Fruit fly (Drosophila melanogaster) whole organism, embryonic: ENCODE results near the gene fend.

ENCODE experiments used
- ATbp ChIP-seq: fragments of 200-800 bp; sonication (Bioruptor generic); optimal IDR thresholded peaks from 2 replicates; lab custom pipeline; 2017; ENCODE audit warnings: missing biosample characterization, mild to moderate bottlenecking, missing genetic modification characterization, missing genetic modification reagents
- Awh ChIP-seq: fragments of 200-800 bp; sonication (Bioruptor generic); IDR thresholded peaks from 2 replicates; pipeline ENCODE4, ENCODE4 v1.3.6; 2022; ENCODE audit warnings: missing biosample characterization, missing genetic modification characterization
- CG12391 ChIP-seq: fragments of 200-800 bp; sonication (Bioruptor generic); optimal IDR thresholded peaks from 3 replicates; lab custom pipeline; 2018; ENCODE audit warnings: missing biosample characterization, mild to moderate bottlenecking, missing genetic modification characterization, moderate library complexity
- CG12659 ChIP-seq: fragments of 200-800 bp; sonication (Bioruptor generic); optimal IDR thresholded peaks from 3 replicates; lab custom pipeline; 2017; ENCODE audit warnings: mild to moderate bottlenecking, missing biosample characterization, missing genetic modification reagents, missing genetic modification characterization
- CG12769 ChIP-seq: fragments of 200-800 bp; sonication (Bioruptor generic); optimal IDR thresholded peaks from 2 replicates; lab custom pipeline; 2019; ENCODE audit warnings: missing biosample characterization, mild to moderate bottlenecking, missing genetic modification characterization, moderate library complexity
- CG14014 ChIP-seq: fragments of 200-800 bp; sonication (Bioruptor generic); IDR thresholded peaks from 2 replicates; pipeline ENCODE4 v1.3.6; 2022; ENCODE audit warnings: missing biosample characterization, missing genetic modification characterization
- CG14441 ChIP-seq: fragments of 200-800 bp; sonication (Bioruptor generic); IDR thresholded peaks from 2 replicates; pipeline ENCODE4 v1.3.6; 2022; ENCODE audit warnings: missing biosample characterization, missing genetic modification characterization
- CG14667 ChIP-seq: fragments of 200-800 bp; sonication (Bioruptor generic); IDR thresholded peaks from 2 replicates; pipeline ENCODE4 v1.3.6; 2022; ENCODE audit warnings: missing biosample characterization, missing genetic modification characterization
- CG14965 ChIP-seq: fragments of 200-800 bp; sonication (Bioruptor generic); optimal IDR thresholded peaks from 2 replicates; lab custom pipeline; 2016; ENCODE audit warnings: missing biosample characterization, missing genetic modification characterization, borderline replicate concordance
- CG15269 ChIP-seq: fragments of 200-800 bp; sonication (Bioruptor generic); optimal IDR thresholded peaks from 2 replicates; lab custom pipeline; 2018; ENCODE audit warnings: missing biosample characterization, mild to moderate bottlenecking, missing genetic modification characterization, moderate library complexity
- CG1529 ChIP-seq: fragments of 200-800 bp; sonication (Bioruptor generic); optimal IDR thresholded peaks from 3 replicates; lab custom pipeline; 2018; ENCODE audit warnings: missing biosample characterization, missing genetic modification characterization
- CG16863 ChIP-seq: fragments of 200-800 bp; sonication (Bioruptor generic); optimal IDR thresholded peaks from 3 replicates; lab custom pipeline; 2016; ENCODE audit warnings: missing biosample characterization, missing genetic modification characterization
- CG17186 ChIP-seq: fragments of 200-800 bp; sonication (Bioruptor generic); optimal IDR thresholded peaks from 3 replicates; lab custom pipeline; 2017; ENCODE audit warnings: missing biosample characterization, missing genetic modification reagents, missing genetic modification characterization
- CG17912 ChIP-seq: fragments of 200-800 bp; sonication (Bioruptor generic); optimal IDR thresholded peaks from 2 replicates; lab custom pipeline; 2018; ENCODE audit warnings: missing biosample characterization, mild to moderate bottlenecking, missing genetic modification characterization
- CG18262 ChIP-seq: fragments of 200-800 bp; optimal IDR thresholded peaks from 3 replicates; lab custom pipeline; 2019; ENCODE audit warnings: missing biosample characterization, mild to moderate bottlenecking, missing genetic modification characterization, moderate library complexity
- CG2129 ChIP-seq: fragments of 200-800 bp; sonication (Bioruptor generic); IDR thresholded peaks from 2 replicates; pipeline ENCODE4 v1.3.6; 2022; ENCODE audit warnings: missing biosample characterization, missing genetic modification characterization; ENCODE audit not compliant: partially characterized antibody
- CG3847 ChIP-seq: fragments of 200-800 bp; sonication (Bioruptor generic); IDR thresholded peaks from 2 replicates; pipeline ENCODE4 v1.3.6; 2022; ENCODE audit warnings: missing biosample characterization, missing genetic modification characterization
- CG4282 ChIP-seq: fragments of 200-800 bp; sonication (Bioruptor generic); optimal IDR thresholded peaks from 2 replicates; lab custom pipeline; 2016; ENCODE audit warnings: missing biosample characterization, missing genetic modification characterization
- CG6689 ChIP-seq: fragments of 200-800 bp; sonication (Bioruptor generic); IDR thresholded peaks from 2 replicates; pipeline ENCODE4 v1.3.6; 2022; ENCODE audit warnings: missing biosample characterization, missing genetic modification characterization
- CG9797 ChIP-seq: fragments of 200-800 bp; sonication (Bioruptor generic); optimal IDR thresholded peaks from 3 replicates; lab custom pipeline; 2018; ENCODE audit warnings: missing biosample characterization, mild to moderate bottlenecking, missing genetic modification characterization
- CG9932 ChIP-seq: fragments of 200-800 bp; sonication (Bioruptor generic); IDR thresholded peaks from 2 replicates; pipeline ENCODE4 v1.3.6; 2022; ENCODE audit warnings: missing biosample characterization, missing genetic modification characterization
- CTCF ChIP-seq: fragments of 200-800 bp; sonication (Bioruptor generic); optimal IDR thresholded peaks from 2 replicates; lab custom pipeline; 2017; ENCODE audit warnings: missing biosample characterization, mild to moderate bottlenecking, missing genetic modification characterization, moderate library complexity
- Dbx ChIP-seq: fragments of 200-800 bp; sonication (Bioruptor generic); IDR thresholded peaks from 3 replicates; pipeline ENCODE4 v1.3.6; 2022; ENCODE audit warnings: missing biosample characterization, missing genetic modification characterization
- Dll ChIP-seq: fragments of 200-800 bp; sonication (Bioruptor generic); IDR thresholded peaks from 4 replicates; pipeline ENCODE4 v1.3.6; 2022; ENCODE audit warnings: missing biosample characterization, missing genetic modification characterization; ENCODE audit not compliant: partially characterized antibody
- ERR ChIP-seq: fragments of 200-800 bp; sonication (Bioruptor generic); optimal IDR thresholded peaks from 2 replicates; lab custom pipeline; 2016; ENCODE audit warnings: missing biosample characterization, missing genetic modification characterization
- Ets97D ChIP-seq: fragments of 200-800 bp; sonication (Bioruptor generic); optimal IDR thresholded peaks from 3 replicates; lab custom pipeline; 2016; ENCODE audit warnings: missing biosample characterization, missing genetic modification characterization
- HHEX ChIP-seq: fragments of 200-800 bp; sonication (Bioruptor generic); optimal IDR thresholded peaks from 3 replicates; lab custom pipeline; 2017; ENCODE audit warnings: missing biosample characterization, mild to moderate bottlenecking, missing genetic modification characterization, missing genetic modification reagents
- MBD-R2 ChIP-seq: fragments of 200-800 bp; sonication (Bioruptor generic); IDR thresholded peaks from 2 replicates; pipeline ENCODE4 v1.3.6; 2022; ENCODE audit warnings: missing biosample characterization, missing genetic modification characterization
- Mrtf ChIP-seq: fragments of 200-800 bp; sonication (Bioruptor generic); IDR thresholded peaks from 3 replicates; pipeline ENCODE4 v1.3.6; 2022; ENCODE audit warnings: missing biosample characterization, missing genetic modification characterization
- NFAT ChIP-seq: fragments of 200-800 bp; sonication (Bioruptor generic); IDR thresholded peaks from 2 replicates; pipeline ENCODE4 v1.3.6; 2022; ENCODE audit warnings: missing biosample characterization, missing genetic modification characterization
- Sry-β ChIP-seq: fragments of 200-800 bp; sonication (Bioruptor generic); optimal IDR thresholded peaks from 2 replicates; lab custom pipeline; 2018; ENCODE audit warnings: missing biosample characterization, mild to moderate bottlenecking, missing genetic modification characterization, moderate library complexity
- cad ChIP-seq: fragments of >200 bp; optimal IDR thresholded peaks from 2 replicates; lab custom pipeline; 2017; ENCODE audit warnings: missing biosample characterization, missing genetic modification characterization
- caup ChIP-seq: fragments of 200-800 bp; sonication (Bioruptor generic); optimal IDR thresholded peaks from 3 replicates; lab custom pipeline; 2017; ENCODE audit warnings: missing biosample characterization, mild to moderate bottlenecking, missing genetic modification characterization, moderate library complexity; ENCODE audit not compliant: severe bottlenecking
- chm ChIP-seq: fragments of 200-800 bp; sonication (Bioruptor generic); IDR thresholded peaks from 2 replicates; pipeline ENCODE4 v1.3.6; 2022; ENCODE audit warnings: missing biosample characterization, missing genetic modification characterization
- ci ChIP-seq: fragments of 200-800 bp; sonication (Bioruptor generic); IDR thresholded peaks from 3 replicates; pipeline ENCODE4 v1.3.6; 2022; ENCODE audit warnings: missing biosample characterization, missing genetic modification characterization
- disco-r ChIP-seq: fragments of 200-800 bp; sonication (Bioruptor generic); optimal IDR thresholded peaks from 2 replicates; lab custom pipeline; 2016; ENCODE audit warnings: missing biosample characterization, missing genetic modification characterization
- dm ChIP-seq: fragments of 200-800 bp; sonication (Bioruptor generic); optimal IDR thresholded peaks from 3 replicates; lab custom pipeline; 2016; ENCODE audit warnings: missing biosample characterization, missing genetic modification characterization
- fd64A ChIP-seq: fragments of 200-800 bp; sonication (Bioruptor generic); optimal IDR thresholded peaks from 3 replicates; lab custom pipeline; 2018; ENCODE audit warnings: missing biosample characterization, mild to moderate bottlenecking, missing genetic modification characterization
- gfzf ChIP-seq: fragments of 200-800 bp; sonication (Bioruptor generic); optimal IDR thresholded peaks from 2 replicates; lab custom pipeline; 2016; ENCODE audit warnings: missing biosample characterization, mild to moderate bottlenecking, missing genetic modification characterization, moderate library complexity
- klu ChIP-seq: fragments of 200-800 bp; sonication (Bioruptor generic); IDR thresholded peaks from 2 replicates; pipeline ENCODE4 v1.3.6; 2022; ENCODE audit warnings: missing biosample characterization, missing genetic modification characterization
- lola ChIP-seq, 3 experiments: fragments of >200 bp in 2 of 3; fragments of 200-800 bp in 1 of 3; sonication (Bioruptor generic) in 1 of 3; optimal IDR thresholded peaks; 2 replicates each; lab custom pipeline; 2017 to 2019; ENCODE audit warnings: missing biosample characterization in 3 of 3, missing genetic modification characterization in 3 of 3, mild to moderate bottlenecking in 1 of 3, moderate library complexity in 1 of 3
- p53 ChIP-seq: fragments of 200-800 bp; sonication (Bioruptor generic); optimal IDR thresholded peaks from 2 replicates; lab custom pipeline; 2016; ENCODE audit warnings: missing biosample characterization, missing genetic modification characterization
- peb ChIP-seq: fragments of 200-800 bp; sonication (Bioruptor generic); IDR thresholded peaks from 2 replicates; pipeline ENCODE4 v1.3.6; 2022; ENCODE audit warnings: missing biosample characterization, missing genetic modification characterization
- prd ChIP-seq, 3 experiments: fragments of >200 bp in 2 of 3; fragments of 200-800 bp in 1 of 3; sonication (Bioruptor generic) in 1 of 3; optimal IDR thresholded peaks in 2 of 3; IDR thresholded peaks in 1 of 3; 2 replicates in 2 of 3; 3 replicates in 1 of 3; pipeline versions ENCODE4 v1.3.6 to Lab custom; 2017 to 2022; ENCODE audit warnings: missing biosample characterization in 1 of 3, missing genetic modification characterization in 1 of 3
- stwl ChIP-seq: fragments of 200-800 bp; sonication (Bioruptor generic); optimal IDR thresholded peaks from 3 replicates; lab custom pipeline; 2018; ENCODE audit warnings: missing biosample characterization, mild to moderate bottlenecking, missing genetic modification characterization, moderate library complexity
- tio ChIP-seq: fragments of 200-800 bp; sonication (Bioruptor generic); optimal IDR thresholded peaks from 2 replicates; lab custom pipeline; 2017; ENCODE audit warnings: missing biosample characterization, missing genetic modification characterization, inconsistent platforms
- tup ChIP-seq: fragments of 200-800 bp; sonication (Bioruptor generic); optimal IDR thresholded peaks from 2 replicates; lab custom pipeline; 2016; ENCODE audit warnings: missing biosample characterization, mild to moderate bottlenecking, missing genetic modification characterization, moderate library complexity
- unc-4 ChIP-seq: fragments of 200-800 bp; sonication (Bioruptor generic); IDR thresholded peaks from 2 replicates; pipeline ENCODE4 v1.3.6; 2022; ENCODE audit warnings: missing biosample characterization, missing genetic modification characterization; ENCODE audit not compliant: partially characterized antibody

fend gene

DNA sequence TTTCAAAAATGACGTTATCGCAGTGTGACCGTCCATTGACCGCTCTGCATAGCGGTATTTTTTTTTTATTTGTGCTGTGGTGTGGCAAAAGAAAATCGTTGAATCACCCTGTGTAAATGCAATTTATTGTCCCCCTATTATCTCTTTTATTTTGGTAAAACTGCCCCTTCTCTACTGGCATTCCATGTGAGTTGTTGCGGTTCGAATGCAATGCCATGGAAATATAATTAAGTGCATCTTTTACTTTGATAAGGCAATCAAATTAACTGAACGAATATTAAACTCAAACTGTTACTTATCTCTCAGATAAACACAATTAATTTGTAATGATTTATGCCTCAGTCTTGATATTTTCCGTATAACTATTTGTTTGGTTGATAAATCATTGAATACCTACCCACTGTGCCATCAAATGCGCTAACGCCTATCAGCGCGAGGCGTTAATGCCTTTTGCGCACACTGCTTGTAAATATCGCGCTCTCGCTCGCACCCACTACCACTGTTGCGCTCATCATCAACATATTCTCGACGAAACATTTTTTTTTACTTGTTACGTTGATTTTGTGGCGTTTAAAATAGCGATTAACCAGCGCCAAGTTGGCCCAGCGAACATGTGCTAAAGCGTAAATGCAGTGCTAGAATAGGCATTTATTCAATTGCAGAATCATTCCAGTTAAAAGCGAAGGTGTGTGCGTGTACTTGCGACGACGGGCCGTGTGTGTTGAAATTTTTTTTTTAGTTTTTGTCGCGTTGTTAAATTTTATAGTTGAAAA, 25.6 kb downstream of the fend start (continued):
- 0 out of 2 replicates have a peak, but pooled peaks have one; percentile 14 for TF ChIP-seq chm (GFP tag; lab: Robert Waterston, UW)
- no peak for TF ChIP-seq prd (optimal IDR thresholded peaks at IDR 0.05; lab: Kevin White, UChicago)
- TF ChIP-seq prd (GFP tag; IDR thresholded peaks at IDR 0.05; lab: Robert Waterston, UW), result peak; percentile 60; the same call in 1 of the 3 replicates
- TF ChIP-seq CG12391 (tag; lab: Kevin White, UChicago), result peak; percentile 70
- peak; percentile 40 for TF ChIP-seq p53 (GFP tag; lab: Kevin White, UChicago)
- TF ChIP-seq CG14965 (GFP tag; lab: Kevin White, UChicago), result no peak
- peak; percentile 73 for TF ChIP-seq CG16863
- no peak for TF ChIP-seq Sry-β (GFP tag; lab: Kevin White, UChicago)
- TF ChIP-seq CG18262 (tag; lab: Kevin White, UChicago), result peak; percentile 61
- TF ChIP-seq dm, result peak; percentile 25
- TF ChIP-seq ATbp, result no peak
- peak; percentile 36; the same call in 1 of the 2 replicates for TF ChIP-seq MBD-R2 (GFP tag; lab: Robert Waterston, UW)
- TF ChIP-seq lola (GFP tag; optimal IDR thresholded peaks at IDR 0.05; lab: Kevin White, UChicago), result peak in 1 of 3 experiments; percentile 53
- no peak for TF ChIP-seq unc-4 (GFP tag; lab: Robert Waterston, UW)
- no peak for TF ChIP-seq fd64A (GFP tag; lab: Kevin White, UChicago)
- no peak for TF ChIP-seq disco-r (GFP tag; lab: Kevin White, UChicago)
- TF ChIP-seq CG9932, result peak; percentile 58
- no peak for TF ChIP-seq CG17912 (GFP tag; lab: Kevin White, UChicago)
- TF ChIP-seq CG1529 (GFP tag; lab: Kevin White, UChicago), result no peak
- TF ChIP-seq cad (GFP tag; lab: Kevin White, UChicago), result no peak
- TF ChIP-seq CG15269 (tag; lab: Kevin White, UChicago), result no peak
- TF ChIP-seq CG14441 (GFP tag; lab: Robert Waterston, UW), result peak; percentile 52; the same call in 1 of the 2 replicates
- TF ChIP-seq Awh (GFP tag; lab: Robert Waterston, UW), result peak; percentile 44; the same call in 1 of the 2 replicates
- TF ChIP-seq ci, result 0 out of 3 replicates have a peak, but pooled peaks have one; percentile 24
- TF ChIP-seq CG12659 (GFP tag; lab: Kevin White, UChicago), result peak; percentile 68
- TF ChIP-seq Ets97D, result peak; percentile 6
- TF ChIP-seq CTCF (GFP tag; lab: Kevin White, UChicago), result no peak
- peak; percentile 10 for TF ChIP-seq CG17186 (GFP tag; lab: Kevin White, UChicago)
- peak; percentile 18 for TF ChIP-seq stwl (tag; lab: Kevin White, UChicago)
- TF ChIP-seq Mrtf, result no peak
- peak; percentile 69 for TF ChIP-seq CG9797 (GFP tag; lab: Kevin White, UChicago)
- no peak for TF ChIP-seq CG14014 (GFP tag; lab: Robert Waterston, UW)
- peak; percentile 78 for TF ChIP-seq tio
- peak; percentile 13 for TF ChIP-seq HHEX (GFP tag; lab: Kevin White, UChicago)
- 0 out of 4 replicates have a peak, but pooled peaks have one; percentile 28 for TF ChIP-seq Dll (GFP tag; lab: Robert Waterston, UW)
- TF ChIP-seq tup (GFP tag; lab: Kevin White, UChicago), result no peak
- TF ChIP-seq ERR (GFP tag; lab: Kevin White, UChicago), result no peak
- TF ChIP-seq gfzf, result peak; percentile 91
- TF ChIP-seq CG14667 (GFP tag; lab: Robert Waterston, UW), result peak; percentile 13; the same call in 1 of the 2 replicates
- peak; percentile 82 for TF ChIP-seq CG4282
- TF ChIP-seq peb (GFP tag; lab: Robert Waterston, UW), result peak; percentile 29; the same call in 1 of the 2 replicates
- peak; percentile 22 for TF ChIP-seq CG3847 (GFP tag; lab: Robert Waterston, UW)
- no peak for TF ChIP-seq caup (GFP tag; lab: Kevin White, UChicago)
- TF ChIP-seq Dbx (GFP tag; lab: Robert Waterston, UW), result no peak
- TF ChIP-seq klu (GFP tag; lab: Robert Waterston, UW), result no peak
- no peak for TF ChIP-seq CG2129 (GFP tag; lab: Robert Waterston, UW)
- TF ChIP-seq CG6689 (GFP tag; lab: Robert Waterston, UW), result peak; percentile 55
- TF ChIP-seq CG12769 (tag; lab: Kevin White, UChicago), result no peak
- TF ChIP-seq NFAT (GFP tag; lab: Robert Waterston, UW), result no peak
